Worm (Caenorhabditis elegans) whole organism, young adult: Measurements from ENCODE around the gene Y39B6A.34.

Experiments
- B0035.1 ChIP-seq: sonication (generic microtip); optimal IDR thresholded peaks from 2 replicates; lab custom pipeline; 2016; ENCODE audit warnings: missing genetic modification characterization, mild to moderate bottlenecking, missing compliant biosample characterization, missing genotype, missing genetic modification reagents
- C06A6.2 ChIP-seq: fragments of 200-800 bp; sonication (Bioruptor generic); conservative IDR thresholded peaks from 2 replicates; pipeline ENCODE4 v1.3.6; 2022; ENCODE audit warnings: missing genetic modification characterization, missing compliant biosample characterization
- C17E4.6 ChIP-seq: fragments of 200-800 bp; sonication (Bioruptor generic); IDR thresholded peaks from 2 replicates; pipeline ENCODE4 v1.3.6; 2022; ENCODE audit warnings: missing genetic modification reagents, missing genetic modification characterization, missing compliant biosample characterization
- D2030.7 ChIP-seq: fragments of 200-800 bp; sonication (Bioruptor generic); IDR thresholded peaks from 2 replicates; pipeline ENCODE4 v1.3.6; 2022; ENCODE audit warnings: missing genetic modification reagents, missing genetic modification characterization, missing compliant biosample characterization
- F33H1.4 ChIP-seq: fragments of 200-800 bp; sonication (Bioruptor generic); IDR thresholded peaks from 2 replicates; pipeline ENCODE4 v1.3.6; 2022; ENCODE audit warnings: missing genetic modification reagents, missing genetic modification characterization, missing compliant biosample characterization
- F37B4.10 ChIP-seq: fragments of 200-800 bp; sonication (Bioruptor generic); IDR thresholded peaks from 2 replicates; pipeline ENCODE4 v1.3.6; 2022; ENCODE audit warnings: missing genetic modification characterization, missing compliant biosample characterization
- F57A8.1 ChIP-seq: fragments of 200-800 bp; sonication (Bioruptor generic); optimal IDR thresholded peaks from 2 replicates; lab custom pipeline; 2018; ENCODE audit warnings: mild to moderate bottlenecking, missing genetic modification characterization, moderate library complexity, missing compliant biosample characterization
- F57C9.4 ChIP-seq: sonication (generic microtip); optimal IDR thresholded peaks from 2 replicates; lab custom pipeline; 2017; ENCODE audit warnings: mild to moderate bottlenecking, missing genetic modification characterization, missing compliant biosample characterization
- T26A5.8 ChIP-seq: sonication (generic microtip); optimal IDR thresholded peaks from 2 replicates; lab custom pipeline; 2016; ENCODE audit warnings: missing genetic modification characterization, missing compliant biosample characterization
- Y79H2A.3 ChIP-seq: fragments of 200-800 bp; sonication (Bioruptor generic); conservative IDR thresholded peaks from 2 replicates; pipeline ENCODE4 v1.3.6; 2022; ENCODE audit warnings: missing genetic modification reagents, missing genetic modification characterization, missing compliant biosample characterization
- akir-1 ChIP-seq: fragments of 200-800 bp; sonication (Bioruptor generic); optimal IDR thresholded peaks from 2 replicates; lab custom pipeline; 2018; ENCODE audit warnings: mild to moderate bottlenecking, missing genetic modification characterization, moderate library complexity, missing compliant biosample characterization
- atf-7 ChIP-seq: sonication (generic microtip); optimal IDR thresholded peaks from 2 replicates; lab custom pipeline; 2017; ENCODE audit warnings: mild to moderate bottlenecking, missing genetic modification characterization, missing compliant biosample characterization
- attf-6 ChIP-seq: fragments of 200-800 bp; sonication (Bioruptor generic); IDR thresholded peaks from 2 replicates; pipeline ENCODE4 v1.3.6; 2022; ENCODE audit warnings: missing genetic modification reagents, missing genetic modification characterization, missing compliant biosample characterization
- bed-2 ChIP-seq: fragments of 200-800 bp; sonication (Bioruptor generic); IDR thresholded peaks from 2 replicates; pipeline ENCODE4 v1.3.6; 2022; ENCODE audit warnings: missing genetic modification reagents, missing genetic modification characterization, missing compliant biosample characterization
- ccch-3 ChIP-seq: fragments of 200-800 bp; sonication (Bioruptor generic); optimal IDR thresholded peaks from 2 replicates; lab custom pipeline; 2018; ENCODE audit warnings: mild to moderate bottlenecking, missing genetic modification characterization, missing compliant biosample characterization
- cebp-1 ChIP-seq, 2 experiments: fragments of 200-800 bp in 1 of 2; sonication (Bioruptor generic) in 1 of 2; sonication (generic microtip) in 1 of 2; IDR thresholded peaks in 1 of 2; optimal IDR thresholded peaks in 1 of 2; 2 replicates each; pipeline versions ENCODE4 v1.3.6 to Lab custom; 2017 to 2022; ENCODE audit warnings: missing compliant biosample characterization in 2 of 2, missing genetic modification characterization in 2 of 2, mild to moderate bottlenecking in 1 of 2, missing genetic modification reagents in 1 of 2, moderate library complexity in 1 of 2
- ceh-79 ChIP-seq: sonication (generic microtip); optimal IDR thresholded peaks from 2 replicates; lab custom pipeline; 2017; ENCODE audit warnings: mild to moderate bottlenecking, missing genetic modification characterization, missing compliant biosample characterization
- ceh-91 ChIP-seq: fragments of 200-800 bp; sonication (Bioruptor generic); IDR thresholded peaks from 2 replicates; pipeline ENCODE4 v1.3.6; 2022; ENCODE audit warnings: missing genetic modification reagents, missing genetic modification characterization, missing compliant biosample characterization
- efl-1 ChIP-seq: fragments of 150-350 bp; optimal IDR thresholded peaks from 2 replicates; lab custom pipeline; 2014; ENCODE audit warnings: missing biosample characterization, missing genetic modification reagents, missing genetic modification characterization
- ets-4 ChIP-seq: fragments of 200-800 bp; sonication (Bioruptor generic); optimal IDR thresholded peaks from 2 replicates; lab custom pipeline; 2018; ENCODE audit warnings: mild to moderate bottlenecking, missing genetic modification characterization, missing compliant biosample characterization
- him-1 ChIP-seq: sonication (generic microtip); optimal IDR thresholded peaks from 2 replicates; lab custom pipeline; 2016; ENCODE audit warnings: missing genotype, missing genetic modification reagents, missing genetic modification characterization, missing compliant biosample characterization
- hrde-1 ChIP-seq: sonication (generic microtip); optimal IDR thresholded peaks from 2 replicates; lab custom pipeline; 2016; ENCODE audit warnings: missing genetic modification characterization, mild to moderate bottlenecking, missing compliant biosample characterization, moderate library complexity, missing genotype, missing genetic modification reagents, borderline replicate concordance
- hsf-1 ChIP-seq: fragments of 200-800 bp; sonication (Bioruptor generic); IDR thresholded peaks from 2 replicates; pipeline ENCODE4 v1.3.6; 2022; ENCODE audit warnings: missing genetic modification reagents, missing genetic modification characterization, missing compliant biosample characterization
- let-526 ChIP-seq: fragments of 200-800 bp; sonication (Bioruptor generic); IDR thresholded peaks from 2 replicates; pipeline ENCODE4 v1.3.6; 2022; ENCODE audit warnings: missing genetic modification reagents, missing genetic modification characterization, missing compliant biosample characterization
- lin-26 ChIP-seq: fragments of 200-800 bp; sonication (Bioruptor generic); IDR thresholded peaks from 2 replicates; pipeline ENCODE4 v1.3.6; 2022; ENCODE audit warnings: missing genetic modification reagents, missing genetic modification characterization, missing compliant biosample characterization
- lin-54 ChIP-seq: fragments of 200-800 bp; sonication (Bioruptor generic); optimal IDR thresholded peaks from 2 replicates; lab custom pipeline; 2018; ENCODE audit warnings: mild to moderate bottlenecking, missing genetic modification characterization, missing compliant biosample characterization
- lir-1 ChIP-seq: fragments of 200-800 bp; sonication (Bioruptor generic); conservative IDR thresholded peaks from 2 replicates; pipeline ENCODE4 v1.3.6; 2022; ENCODE audit warnings: missing genetic modification reagents, missing genetic modification characterization, missing compliant biosample characterization
- lsl-1 ChIP-seq: fragments of 200-800 bp; sonication (Bioruptor generic); optimal IDR thresholded peaks from 2 replicates; lab custom pipeline; 2018; ENCODE audit warnings: mild to moderate bottlenecking, missing genetic modification characterization, moderate library complexity, missing compliant biosample characterization
- madf-6 ChIP-seq: fragments of 200-800 bp; sonication (Bioruptor generic); IDR thresholded peaks from 2 replicates; pipeline ENCODE4 v1.3.6; 2022; ENCODE audit warnings: missing genetic modification reagents, missing genetic modification characterization, missing compliant biosample characterization
- madf-8 ChIP-seq: fragments of 200-800 bp; sonication (Bioruptor generic); conservative IDR thresholded peaks from 2 replicates; pipeline ENCODE4 v1.3.6; 2022; ENCODE audit warnings: missing genetic modification reagents, missing genetic modification characterization, missing compliant biosample characterization
- mxl-1 ChIP-seq: sonication (generic microtip); optimal IDR thresholded peaks from 2 replicates; lab custom pipeline; 2016; ENCODE audit warnings: missing genetic modification characterization, missing compliant biosample characterization
- nfya-1 ChIP-seq: sonication (generic microtip); optimal IDR thresholded peaks from 2 replicates; lab custom pipeline; 2017; ENCODE audit warnings: antibody characterized with exemption, missing compliant biosample characterization, missing genetic modification characterization, borderline replicate concordance; ENCODE audit not compliant: insufficient read depth
- nfya-2 ChIP-seq: fragments of 200-800 bp; sonication (Bioruptor generic); IDR thresholded peaks from 2 replicates; pipeline ENCODE4 v1.3.6; 2022; ENCODE audit warnings: missing genetic modification reagents, missing genetic modification characterization, missing compliant biosample characterization
- nhr-120 ChIP-seq: fragments of 200-800 bp; sonication (Bioruptor generic); IDR thresholded peaks from 2 replicates; pipeline ENCODE4 v1.3.6; 2022; ENCODE audit warnings: missing genetic modification characterization, missing compliant biosample characterization
- nhr-179 ChIP-seq: sonication (generic microtip); optimal IDR thresholded peaks from 2 replicates; lab custom pipeline; 2016; ENCODE audit warnings: mild to moderate bottlenecking, missing genetic modification characterization, missing compliant biosample characterization
- nhr-27 ChIP-seq: fragments of 200-800 bp; sonication (Bioruptor generic); optimal IDR thresholded peaks from 2 replicates; lab custom pipeline; 2018; ENCODE audit warnings: mild to moderate bottlenecking, missing genetic modification characterization, moderate library complexity, missing compliant biosample characterization
- pha-4 ChIP-seq: fragments of 150-350 bp; sonication (generic microtip); optimal IDR thresholded peaks from 2 replicates; lab custom pipeline; 2014; ENCODE audit warnings: missing biosample characterization, missing genetic modification reagents, missing genetic modification characterization
- rcor-1 ChIP-seq: fragments of 200-800 bp; sonication (Bioruptor generic); IDR thresholded peaks from 2 replicates; pipeline ENCODE4 v1.3.6; 2022; ENCODE audit warnings: missing genetic modification reagents, missing genetic modification characterization, missing compliant biosample characterization
- rpc-1 ChIP-seq, 2 experiments: fragments of 150-350 bp in 1 of 2; sonication (generic microtip) in 1 of 2; optimal IDR thresholded peaks; 2 replicates each; lab custom pipeline; 2014 to 2018; ENCODE audit warnings: missing biosample characterization in 1 of 2, missing genetic modification characterization in 1 of 2, missing genetic modification reagents in 1 of 2, missing genotype in 1 of 2
- snpc-3.4 ChIP-seq: sonication (generic microtip); optimal IDR thresholded peaks from 2 replicates; lab custom pipeline; 2017; ENCODE audit warnings: missing genetic modification characterization, mild to moderate bottlenecking, missing compliant biosample characterization, antibody characterized with exemption, moderate library complexity, missing genotype, missing genetic modification reagents
- snpc-4 ChIP-seq, 5 experiments: fragments of 150-350 bp in 1 of 5; sonication (generic microtip) in 4 of 5; optimal IDR thresholded peaks; 2 replicates each; lab custom pipeline; 2014 to 2018; ENCODE audit warnings: missing genetic modification characterization in 5 of 5, missing biosample characterization in 3 of 5, antibody characterized with exemption in 2 of 5, mild to moderate bottlenecking in 2 of 5, missing compliant biosample characterization in 2 of 5, missing genotype in 2 of 5, moderate library complexity in 2 of 5, missing genetic modification reagents in 1 of 5
- somi-1 ChIP-seq: fragments of 200-800 bp; sonication (Bioruptor generic); optimal IDR thresholded peaks from 2 replicates; lab custom pipeline; 2018; ENCODE audit warnings: mild to moderate bottlenecking, missing genetic modification characterization, missing compliant biosample characterization
- tbx-9 ChIP-seq: sonication (generic microtip); optimal IDR thresholded peaks from 2 replicates; lab custom pipeline; 2016; ENCODE audit warnings: borderline replicate concordance, missing genetic modification characterization, inconsistent platforms, missing compliant biosample characterization
- xnd-1 ChIP-seq: sonication (generic microtip); optimal IDR thresholded peaks from 2 replicates; lab custom pipeline; 2016; ENCODE audit warnings: missing genotype, missing genetic modification reagents, missing genetic modification characterization, missing compliant biosample characterization
- ztf-18 ChIP-seq: sonication (generic microtip); optimal IDR thresholded peaks from 2 replicates; lab custom pipeline; 2016; ENCODE audit warnings: missing genotype, mild to moderate bottlenecking, missing genetic modification characterization, missing compliant biosample characterization
- ztf-6 ChIP-seq: fragments of 200-800 bp; sonication (Bioruptor generic); IDR thresholded peaks from 2 replicates; pipeline ENCODE4 v1.3.6; 2022; ENCODE audit warnings: missing genetic modification reagents, missing genetic modification characterization, missing compliant biosample characterization

Y39B6A.34 gene

ce11 chrV:18967479-18968056 lies 33.2 kb upstream of the Y39B6A.34 start, which contains the start of gene Y39B6A.43 (continued):
- peak; percentile 64 for TF ChIP-seq B0035.1
- TF ChIP-seq nhr-27: no peak
- TF ChIP-seq lin-26: peak; percentile 85
- TF ChIP-seq nfya-1 (tag; lab: Kevin White, UChicago): no peak
- peak; percentile 71 for TF ChIP-seq him-1 (tag; lab: Kevin White, UChicago)
- no peak for TF ChIP-seq ccch-3 (GFP tag; lab: Kevin White, UChicago)
- peak; percentile 42 for TF ChIP-seq F57A8.1
- TF ChIP-seq tbx-9 (tag; lab: Kevin White, UChicago): no peak
- TF ChIP-seq hrde-1: peak; percentile 84
- TF ChIP-seq C17E4.6 (GFP tag; lab: Robert Waterston, UW): peak; percentile 94
- TF ChIP-seq atf-7: peak; percentile 95
- TF ChIP-seq somi-1 (GFP tag; lab: Kevin White, UChicago): peak; percentile 87
- peak; percentile 99 for TF ChIP-seq lin-54 (GFP tag; lab: Kevin White, UChicago)
- peak; percentile 97 for TF ChIP-seq Y79H2A.3 (GFP tag; lab: Robert Waterston, UW)
- TF ChIP-seq let-526 (GFP tag; lab: Robert Waterston, UW): peak; percentile 98
- TF ChIP-seq attf-6 (GFP tag; lab: Robert Waterston, UW): peak; percentile 93
- TF ChIP-seq mxl-1: no peak
- no peak for TF ChIP-seq T26A5.8
- TF ChIP-seq ets-4 (GFP tag; lab: Kevin White, UChicago): peak; percentile 53
- TF ChIP-seq lir-1 (GFP tag; lab: Robert Waterston, UW): peak; percentile 97
- TF ChIP-seq hsf-1 (GFP tag; lab: Robert Waterston, UW): peak; percentile 86
- TF ChIP-seq rcor-1 (GFP tag; lab: Robert Waterston, UW): peak; percentile 98
- peak; percentile 90 for TF ChIP-seq ztf-18 (tag; lab: Kevin White, UChicago)
- peak; percentile 91; the same call in 1 of the 2 replicates for TF ChIP-seq nhr-120 (GFP tag; lab: Robert Waterston, UW)
- TF ChIP-seq F37B4.10 (GFP tag; lab: Robert Waterston, UW): peak; percentile 96
- TF ChIP-seq cebp-1 (GFP tag; IDR thresholded peaks at IDR 0.05; lab: Robert Waterston, UW): peak; percentile 83
- TF ChIP-seq cebp-1 (tag; optimal IDR thresholded peaks at IDR 0.05; lab: Kevin White, UChicago): peak; percentile 94
- TF ChIP-seq pha-4: peak; percentile 100
- no peak for TF ChIP-seq rpc-1 (optimal IDR thresholded peaks at IDR 0.05; lab: Kevin White, UChicago)
- peak; percentile 4 for TF ChIP-seq rpc-1 (tag; optimal IDR thresholded peaks at IDR 0.05; lab: Kevin White, UChicago)
- peak; percentile 80; the same call in 1 of the 2 replicates for TF ChIP-seq ztf-6 (GFP tag; lab: Robert Waterston, UW)
- TF ChIP-seq nhr-179 (tag; lab: Kevin White, UChicago): no peak
- peak; percentile 5 for TF ChIP-seq ceh-79 (tag; lab: Kevin White, UChicago)
- TF ChIP-seq akir-1: no peak

ce11 chrV:18969590-18970105 lies 31.2 kb upstream of the Y39B6A.34 start, which contains the start of gene Y39B6A.42:
Gene Y39B6A.42 (minus strand): TSS chrV:18969640.
- TF ChIP-seq D2030.7 (GFP tag; lab: Robert Waterston, UW) (0 out of 2 replicates have a peak, but pooled peaks have one; percentile 30), F57C9.4 (tag; lab: Kevin White, UChicago) (no peak), ceh-91 (GFP tag; lab: Robert Waterston, UW) (peak; percentile 34; the same call in 1 of the 2 replicates), xnd-1 (tag; lab: Kevin White, UChicago) (peak; percentile 72), ets-4 (GFP tag; lab: Kevin White, UChicago) (no peak), efl-1 (GFP tag; lab: Kevin White, UChicago) (peak; percentile 34), madf-6 (GFP tag; lab: Robert Waterston, UW) (peak; percentile 87), bed-2 (GFP tag; lab: Robert Waterston, UW) (no peak), snpc-4 (GFP tag; optimal IDR thresholded peaks at IDR 0.05; lab: Kevin White, UChicago) (no peak), snpc-4 (tag; optimal IDR thresholded peaks at IDR 0.05; lab: Kevin White, UChicago) (no peak), lsl-1 (peak; percentile 84), madf-8 (GFP tag; lab: Robert Waterston, UW) (peak; percentile 53), snpc-3.4 (tag; lab: Kevin White, UChicago) (peak; percentile 60), hsf-1 (GFP tag; lab: Robert Waterston, UW) (no peak), F33H1.4 (GFP tag; lab: Robert Waterston, UW) (peak; percentile 82), C06A6.2 (GFP tag; lab: Robert Waterston, UW) (no peak), nfya-2 (GFP tag; lab: Robert Waterston, UW) (no peak), pha-4 (no peak)
